Worm (Caenorhabditis elegans) whole organism, young adult: ENCODE results near the gene ZK546.19.

Experiments
- B0035.1 ChIP-seq: sonication (generic microtip); optimal IDR thresholded peaks from 2 replicates; lab custom pipeline; 2016; ENCODE audit warnings: missing genetic modification characterization, mild to moderate bottlenecking, missing compliant biosample characterization, missing genotype, missing genetic modification reagents
- D2030.7 ChIP-seq: fragments of 200-800 bp; sonication (Bioruptor generic); IDR thresholded peaks from 2 replicates; pipeline ENCODE4 v1.3.6; 2022; ENCODE audit warnings: missing genetic modification reagents, missing genetic modification characterization, missing compliant biosample characterization
- F22D6.2 ChIP-seq: sonication (generic microtip); optimal IDR thresholded peaks from 2 replicates; lab custom pipeline; 2016; ENCODE audit warnings: mild to moderate bottlenecking, missing genetic modification characterization, missing compliant biosample characterization
- F55B11.4 ChIP-seq: sonication (generic microtip); optimal IDR thresholded peaks from 2 replicates; lab custom pipeline; 2016; ENCODE audit warnings: missing compliant biosample characterization, missing genetic modification characterization, borderline replicate concordance; ENCODE audit not compliant: insufficient read depth
- F57C9.4 ChIP-seq: sonication (generic microtip); optimal IDR thresholded peaks from 2 replicates; lab custom pipeline; 2017; ENCODE audit warnings: mild to moderate bottlenecking, missing genetic modification characterization, missing compliant biosample characterization
- K11D2.4 ChIP-seq: fragments of 200-800 bp; sonication (Bioruptor generic); IDR thresholded peaks from 2 replicates; pipeline ENCODE4 v1.3.6; 2022; ENCODE audit warnings: missing genetic modification reagents, missing genetic modification characterization, missing compliant biosample characterization
- Y67H2A.10 ChIP-seq: fragments of 200-800 bp; sonication (Bioruptor generic); conservative IDR thresholded peaks from 2 replicates; pipeline ENCODE4 v1.3.6; 2022; ENCODE audit warnings: missing genetic modification reagents, missing genetic modification characterization, missing compliant biosample characterization
- Y79H2A.3 ChIP-seq: fragments of 200-800 bp; sonication (Bioruptor generic); conservative IDR thresholded peaks from 2 replicates; pipeline ENCODE4 v1.3.6; 2022; ENCODE audit warnings: missing genetic modification reagents, missing genetic modification characterization, missing compliant biosample characterization
- ZK185.1 ChIP-seq: sonication (generic microtip); optimal IDR thresholded peaks from 2 replicates; lab custom pipeline; 2016; ENCODE audit warnings: mild to moderate bottlenecking, missing genetic modification characterization, missing compliant biosample characterization; ENCODE audit not compliant: poor library complexity, severe bottlenecking
- attf-5 ChIP-seq: fragments of 200-800 bp; sonication (Bioruptor generic); optimal IDR thresholded peaks from 2 replicates; lab custom pipeline; 2018; ENCODE audit warnings: mild to moderate bottlenecking, missing genetic modification characterization, missing compliant biosample characterization
- attf-6 ChIP-seq: fragments of 200-800 bp; sonication (Bioruptor generic); IDR thresholded peaks from 2 replicates; pipeline ENCODE4 v1.3.6; 2022; ENCODE audit warnings: missing genetic modification reagents, missing genetic modification characterization, missing compliant biosample characterization
- ccch-3 ChIP-seq: fragments of 200-800 bp; sonication (Bioruptor generic); optimal IDR thresholded peaks from 2 replicates; lab custom pipeline; 2018; ENCODE audit warnings: mild to moderate bottlenecking, missing genetic modification characterization, missing compliant biosample characterization
- cebp-1 ChIP-seq, 2 experiments: fragments of 200-800 bp in 1 of 2; sonication (Bioruptor generic) in 1 of 2; sonication (generic microtip) in 1 of 2; IDR thresholded peaks in 1 of 2; optimal IDR thresholded peaks in 1 of 2; 2 replicates each; pipeline versions ENCODE4 v1.3.6 to Lab custom; 2017 to 2022; ENCODE audit warnings: missing compliant biosample characterization in 2 of 2, missing genetic modification characterization in 2 of 2, mild to moderate bottlenecking in 1 of 2, missing genetic modification reagents in 1 of 2, moderate library complexity in 1 of 2
- cebp-2 ChIP-seq: fragments of 200-800 bp; sonication (Bioruptor generic); IDR thresholded peaks from 2 replicates; pipeline ENCODE4 v1.3.6; 2022; ENCODE audit warnings: missing genetic modification characterization, missing compliant biosample characterization
- ceh-100 ChIP-seq: fragments of 200-800 bp; sonication (Bioruptor generic); IDR thresholded peaks from 2 replicates; pipeline ENCODE4 v1.3.6; 2022; ENCODE audit warnings: missing genetic modification reagents, missing genetic modification characterization, missing compliant biosample characterization
- ceh-58 ChIP-seq: fragments of 200-800 bp; sonication (Bioruptor generic); IDR thresholded peaks from 2 replicates; pipeline ENCODE4 v1.3.6; 2022; ENCODE audit warnings: missing genetic modification characterization, missing compliant biosample characterization
- ceh-91 ChIP-seq: fragments of 200-800 bp; sonication (Bioruptor generic); IDR thresholded peaks from 2 replicates; pipeline ENCODE4 v1.3.6; 2022; ENCODE audit warnings: missing genetic modification reagents, missing genetic modification characterization, missing compliant biosample characterization
- egrh-3 ChIP-seq: fragments of 200-800 bp; sonication (Bioruptor generic); IDR thresholded peaks from 2 replicates; pipeline ENCODE4 v1.3.6; 2022; ENCODE audit warnings: missing genetic modification reagents, missing genetic modification characterization, missing compliant biosample characterization
- ekl-4 ChIP-seq: fragments of 200-800 bp; sonication (Bioruptor generic); IDR thresholded peaks from 2 replicates; pipeline ENCODE4 v1.3.6; 2022; ENCODE audit warnings: missing genetic modification reagents, missing genetic modification characterization, missing compliant biosample characterization
- ets-4 ChIP-seq: fragments of 200-800 bp; sonication (Bioruptor generic); optimal IDR thresholded peaks from 2 replicates; lab custom pipeline; 2018; ENCODE audit warnings: mild to moderate bottlenecking, missing genetic modification characterization, missing compliant biosample characterization
- gei-17 ChIP-seq: fragments of 200-800 bp; sonication (Bioruptor generic); optimal IDR thresholded peaks from 2 replicates; lab custom pipeline; 2018; ENCODE audit warnings: mild to moderate bottlenecking, missing genetic modification characterization, missing compliant biosample characterization
- hmg-1.2 ChIP-seq: fragments of 200-800 bp; sonication (Bioruptor generic); IDR thresholded peaks from 2 replicates; pipeline ENCODE4 v1.3.6; 2022; ENCODE audit warnings: missing genetic modification reagents, missing genetic modification characterization, missing compliant biosample characterization
- hrde-1 ChIP-seq: sonication (generic microtip); optimal IDR thresholded peaks from 2 replicates; lab custom pipeline; 2016; ENCODE audit warnings: missing genetic modification characterization, mild to moderate bottlenecking, missing compliant biosample characterization, moderate library complexity, missing genotype, missing genetic modification reagents, borderline replicate concordance
- let-526 ChIP-seq: fragments of 200-800 bp; sonication (Bioruptor generic); IDR thresholded peaks from 2 replicates; pipeline ENCODE4 v1.3.6; 2022; ENCODE audit warnings: missing genetic modification reagents, missing genetic modification characterization, missing compliant biosample characterization
- let-607 ChIP-seq, 2 experiments: fragments of 200-800 bp in 1 of 2; sonication (Bioruptor generic) in 1 of 2; sonication (generic microtip) in 1 of 2; optimal IDR thresholded peaks; 2 replicates each; lab custom pipeline; 2016 to 2018; ENCODE audit warnings: mild to moderate bottlenecking in 2 of 2, missing compliant biosample characterization in 2 of 2, missing genetic modification characterization in 2 of 2, moderate library complexity in 2 of 2, missing genotype in 1 of 2
- lin-26 ChIP-seq: fragments of 200-800 bp; sonication (Bioruptor generic); IDR thresholded peaks from 2 replicates; pipeline ENCODE4 v1.3.6; 2022; ENCODE audit warnings: missing genetic modification reagents, missing genetic modification characterization, missing compliant biosample characterization
- lin-54 ChIP-seq: fragments of 200-800 bp; sonication (Bioruptor generic); optimal IDR thresholded peaks from 2 replicates; lab custom pipeline; 2018; ENCODE audit warnings: mild to moderate bottlenecking, missing genetic modification characterization, missing compliant biosample characterization
- madf-10 ChIP-seq: sonication (generic microtip); optimal IDR thresholded peaks from 2 replicates; lab custom pipeline; 2016; ENCODE audit warnings: mild to moderate bottlenecking, missing genetic modification characterization, missing compliant biosample characterization
- madf-3 ChIP-seq: fragments of 200-800 bp; sonication (Bioruptor generic); IDR thresholded peaks from 2 replicates; pipeline ENCODE4 v1.3.6; 2022; ENCODE audit warnings: missing genetic modification reagents, missing genetic modification characterization, missing compliant biosample characterization
- mes-4 ChIP-seq: sonication (generic microtip); optimal IDR thresholded peaks from 2 replicates; lab custom pipeline; 2016; ENCODE audit warnings: missing genotype, missing genetic modification characterization, missing compliant biosample characterization
- nhr-120 ChIP-seq: fragments of 200-800 bp; sonication (Bioruptor generic); IDR thresholded peaks from 2 replicates; pipeline ENCODE4 v1.3.6; 2022; ENCODE audit warnings: missing genetic modification characterization, missing compliant biosample characterization
- nhr-179 ChIP-seq: sonication (generic microtip); optimal IDR thresholded peaks from 2 replicates; lab custom pipeline; 2016; ENCODE audit warnings: mild to moderate bottlenecking, missing genetic modification characterization, missing compliant biosample characterization
- nhr-80 ChIP-seq: sonication (generic microtip); optimal IDR thresholded peaks from 2 replicates; lab custom pipeline; 2016; ENCODE audit warnings: missing genetic modification characterization, missing compliant biosample characterization
- nhr-90 ChIP-seq: sonication (generic microtip); optimal IDR thresholded peaks from 2 replicates; lab custom pipeline; 2016; ENCODE audit warnings: missing genotype, mild to moderate bottlenecking, missing genetic modification characterization, missing compliant biosample characterization
- pha-4 ChIP-seq: fragments of 150-350 bp; sonication (generic microtip); optimal IDR thresholded peaks from 2 replicates; lab custom pipeline; 2014; ENCODE audit warnings: missing biosample characterization, missing genetic modification reagents, missing genetic modification characterization
- rec-8 ChIP-seq, 2 experiments: sonication (generic microtip); optimal IDR thresholded peaks; 2 replicates each; lab custom pipeline; 2016; ENCODE audit warnings: mild to moderate bottlenecking in 2 of 2, missing genetic modification characterization in 2 of 2, missing genetic modification reagents in 2 of 2, missing genotype in 2 of 2, missing biosample characterization in 1 of 2, missing compliant biosample characterization in 1 of 2, moderate library complexity in 1 of 2
- sea-2 ChIP-seq: fragments of 200-800 bp; sonication (Bioruptor generic); IDR thresholded peaks from 2 replicates; pipeline ENCODE4 v1.3.6; 2022; ENCODE audit warnings: missing genetic modification characterization, missing compliant biosample characterization
- snpc-1.3 ChIP-seq: sonication (generic microtip); optimal IDR thresholded peaks from 2 replicates; lab custom pipeline; 2017; ENCODE audit warnings: missing genetic modification characterization, mild to moderate bottlenecking, missing compliant biosample characterization, antibody characterized with exemption, moderate library complexity, missing genotype, missing genetic modification reagents; ENCODE audit not compliant: insufficient read depth
- snpc-4 ChIP-seq, 5 experiments: fragments of 150-350 bp in 1 of 5; sonication (generic microtip) in 4 of 5; optimal IDR thresholded peaks; 2 replicates each; lab custom pipeline; 2014 to 2018; ENCODE audit warnings: missing genetic modification characterization in 5 of 5, missing biosample characterization in 3 of 5, antibody characterized with exemption in 2 of 5, mild to moderate bottlenecking in 2 of 5, missing compliant biosample characterization in 2 of 5, missing genotype in 2 of 5, moderate library complexity in 2 of 5, missing genetic modification reagents in 1 of 5
- somi-1 ChIP-seq: fragments of 200-800 bp; sonication (Bioruptor generic); optimal IDR thresholded peaks from 2 replicates; lab custom pipeline; 2018; ENCODE audit warnings: mild to moderate bottlenecking, missing genetic modification characterization, missing compliant biosample characterization
- tbx-9 ChIP-seq: sonication (generic microtip); optimal IDR thresholded peaks from 2 replicates; lab custom pipeline; 2016; ENCODE audit warnings: borderline replicate concordance, missing genetic modification characterization, inconsistent platforms, missing compliant biosample characterization
- ztf-22 ChIP-seq: fragments of 200-800 bp; sonication (Bioruptor generic); optimal IDR thresholded peaks from 2 replicates; lab custom pipeline; 2018; ENCODE audit warnings: mild to moderate bottlenecking, missing genetic modification characterization, moderate library complexity, missing compliant biosample characterization
- ztf-6 ChIP-seq: fragments of 200-800 bp; sonication (Bioruptor generic); IDR thresholded peaks from 2 replicates; pipeline ENCODE4 v1.3.6; 2022; ENCODE audit warnings: missing genetic modification reagents, missing genetic modification characterization, missing compliant biosample characterization

Gene ZK546.19

ce11 chrII:4955353-4955752 is 13.8 kb downstream of the ZK546.19 start, which contains the start of gene pbs-3 (continued):
- peak; percentile 81 for TF ChIP-seq attf-5 (GFP tag; lab: Kevin White, UChicago)
- TF ChIP-seq ekl-4 = no peak
- TF ChIP-seq let-526 (GFP tag; lab: Robert Waterston, UW) = no peak
- TF ChIP-seq tbx-9 (tag; lab: Kevin White, UChicago) = no peak
- no peak for TF ChIP-seq K11D2.4 (GFP tag; lab: Robert Waterston, UW)
- peak; percentile 5; the same call in 1 of the 2 replicates for TF ChIP-seq hmg-1.2 (GFP tag; lab: Robert Waterston, UW)
- TF ChIP-seq ZK185.1 (tag; lab: Kevin White, UChicago) = no peak
- TF ChIP-seq ceh-91 (GFP tag; lab: Robert Waterston, UW) = no peak
- TF ChIP-seq F55B11.4 (tag; lab: Kevin White, UChicago) = no peak
- TF ChIP-seq mes-4 (tag; lab: Kevin White, UChicago) = no peak
- no peak for TF ChIP-seq Y67H2A.10 (GFP tag; lab: Robert Waterston, UW)
- no peak for TF ChIP-seq lin-54 (GFP tag; lab: Kevin White, UChicago)
- TF ChIP-seq lin-26 (GFP tag; lab: Robert Waterston, UW) = no peak
- no peak for TF ChIP-seq nhr-120 (GFP tag; lab: Robert Waterston, UW)
- no peak for TF ChIP-seq F22D6.2
- no peak for TF ChIP-seq let-607 (tag; optimal IDR thresholded peaks at IDR 0.05; lab: Kevin White, UChicago)
- no peak for TF ChIP-seq egrh-3 (GFP tag; lab: Robert Waterston, UW)
- no peak for TF ChIP-seq madf-10 (tag; lab: Kevin White, UChicago)
- TF ChIP-seq rec-8 (tag; optimal IDR thresholded peaks at IDR 0.05; lab: Kevin White, UChicago) = no peak
- peak; percentile 44 for TF ChIP-seq nhr-80
- peak; percentile 61 for TF ChIP-seq D2030.7 (GFP tag; lab: Robert Waterston, UW)
- TF ChIP-seq ceh-100 (GFP tag; lab: Robert Waterston, UW) = peak; percentile 93
- TF ChIP-seq pha-4 (tag; lab: Kevin White, UChicago) = peak; percentile 13
- no peak for TF ChIP-seq F57C9.4 (tag; lab: Kevin White, UChicago)
- no peak for TF ChIP-seq madf-3
- TF ChIP-seq ccch-3 (GFP tag; lab: Kevin White, UChicago) = no peak
- TF ChIP-seq nhr-179 = no peak
- no peak for TF ChIP-seq ceh-58 (GFP tag; lab: Robert Waterston, UW)
- no peak for TF ChIP-seq B0035.1 (tag; lab: Kevin White, UChicago)

- no peak for TF ChIP-seq ztf-22
- TF ChIP-seq hmg-1.2 (GFP tag; lab: Robert Waterston, UW) = peak; percentile 15; the same call in 1 of the 2 replicates
- TF ChIP-seq, all 124 proteins: peak for 1
Measured at ce11 chrII:4959719-4960118, 18.2 kb downstream of the ZK546.19 start, which contains the start of gene ulp-2. Gene ulp-2 (minus strand): TSS chrII:4959876.

DNA sequence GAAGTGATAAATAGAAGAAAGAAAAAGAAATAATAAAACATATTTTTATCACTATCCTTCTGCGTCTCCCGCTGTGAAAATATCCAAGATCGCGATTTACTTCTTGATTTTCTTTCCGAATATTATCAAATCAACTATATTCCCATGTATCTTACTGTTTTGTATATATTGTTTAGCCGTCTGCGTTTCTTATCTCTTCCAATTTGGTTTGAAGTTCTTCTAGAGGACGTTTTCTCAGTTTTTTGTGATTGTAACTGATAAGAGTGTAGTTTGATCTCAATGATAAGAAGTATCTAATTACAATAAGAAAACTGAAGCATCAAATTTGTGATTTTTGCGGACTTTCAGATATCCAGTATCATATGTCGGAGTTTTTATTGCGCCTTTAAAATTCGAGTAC is 19.2 kb downstream of the ZK546.19 start:
- peak; percentile 45 for TF ChIP-seq nhr-80
- TF ChIP-seq K11D2.4 (GFP tag; lab: Robert Waterston, UW) = no peak
- TF ChIP-seq attf-6 = no peak

DNA sequence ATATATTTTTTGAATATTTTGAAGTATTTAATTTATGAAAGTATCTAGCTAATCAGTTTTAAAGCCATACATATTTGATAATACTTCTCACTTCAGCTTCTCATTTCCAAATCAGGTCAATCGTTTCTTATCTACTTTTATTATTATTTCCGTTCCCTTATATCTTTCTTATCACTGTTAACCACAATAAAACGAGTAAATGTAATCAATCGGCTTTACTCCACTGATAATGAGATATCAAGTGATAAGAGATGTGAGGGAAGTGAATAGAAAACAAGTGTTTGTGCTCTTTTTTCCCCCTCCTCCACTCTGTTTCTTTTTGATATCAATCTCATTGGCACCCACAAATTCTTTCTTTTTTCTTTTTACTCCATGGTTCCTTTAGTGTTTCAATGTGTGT is 25.1 kb downstream of the ZK546.19 start:
- no peak for TF ChIP-seq gei-17 (GFP tag; lab: Kevin White, UChicago)
- TF ChIP-seq ztf-6 (GFP tag; lab: Robert Waterston, UW) = no peak
- no peak for TF ChIP-seq snpc-4 (GFP tag; optimal IDR thresholded peaks at IDR 0.05; lab: Kevin White, UChicago)
- no peak for TF ChIP-seq snpc-4 (tag; optimal IDR thresholded peaks at IDR 0.05; lab: Kevin White, UChicago)
- no peak for TF ChIP-seq ets-4 (GFP tag; lab: Kevin White, UChicago)
- no peak for TF ChIP-seq Y79H2A.3 (GFP tag; lab: Robert Waterston, UW)
- no peak for TF ChIP-seq snpc-1.3 (tag; lab: Kevin White, UChicago)
- no peak for TF ChIP-seq cebp-1 (GFP tag; IDR thresholded peaks at IDR 0.05; lab: Robert Waterston, UW)
- TF ChIP-seq cebp-1 (tag; optimal IDR thresholded peaks at IDR 0.05; lab: Kevin White, UChicago) = no peak
- no peak for TF ChIP-seq somi-1 (GFP tag; lab: Kevin White, UChicago)
- TF ChIP-seq cebp-2 (GFP tag; lab: Robert Waterston, UW) = no peak
- TF ChIP-seq nhr-90 = no peak
- TF ChIP-seq ceh-100 (GFP tag; lab: Robert Waterston, UW) = no peak
- TF ChIP-seq hrde-1 (tag; lab: Kevin White, UChicago) = no peak
- TF ChIP-seq D2030.7 (GFP tag; lab: Robert Waterston, UW) = no peak
- TF ChIP-seq sea-2 = no peak
